Fruit fly (Drosophila melanogaster) whole organism, pupa: ENCODE data around the gene Nrx-1.

Experiments
- CG10348 ChIP-seq: fragments of 200-800 bp; sonication (Bioruptor generic); IDR thresholded peaks from 2 replicates; pipeline ENCODE4 v1.3.6; 2022; ENCODE audit warnings: missing biosample characterization, missing genetic modification characterization
- CG12605 ChIP-seq: fragments of 200-800 bp; sonication (Bioruptor generic); IDR thresholded peaks from 2 replicates; pipeline ENCODE4 v1.3.6; 2022; ENCODE audit warnings: missing biosample characterization, missing genetic modification characterization
- CG13204 ChIP-seq: fragments of 200-800 bp; sonication (Bioruptor generic); optimal IDR thresholded peaks from 2 replicates; lab custom pipeline; 2018; ENCODE audit warnings: missing biosample characterization, mild to moderate bottlenecking, missing genetic modification characterization, moderate library complexity
- CG14655 ChIP-seq: fragments of 200-800 bp; sonication (Bioruptor generic); optimal IDR thresholded peaks from 3 replicates; lab custom pipeline; 2017; ENCODE audit warnings: mild to moderate bottlenecking, missing biosample characterization, missing genetic modification reagents, missing genetic modification characterization
- CG15710 ChIP-seq: fragments of 200-800 bp; sonication (Bioruptor generic); optimal IDR thresholded peaks from 2 replicates; lab custom pipeline; 2018; ENCODE audit warnings: missing biosample characterization, mild to moderate bottlenecking, missing genetic modification characterization, moderate library complexity
- CG17806 ChIP-seq: fragments of 200-800 bp; sonication (Bioruptor generic); optimal IDR thresholded peaks from 2 replicates; lab custom pipeline; 2018; ENCODE audit warnings: missing biosample characterization, mild to moderate bottlenecking, missing genetic modification characterization, moderate library complexity
- CG32121 ChIP-seq: fragments of 200-800 bp; sonication (Bioruptor generic); IDR thresholded peaks from 2 replicates; pipeline ENCODE4 v1.3.6; 2022; ENCODE audit warnings: missing biosample characterization, missing genetic modification characterization
- CG34367 ChIP-seq: fragments of 200-800 bp; sonication (Bioruptor generic); optimal IDR thresholded peaks from 2 replicates; lab custom pipeline; 2018; ENCODE audit warnings: missing biosample characterization, mild to moderate bottlenecking, missing genetic modification characterization
- CG4496 ChIP-seq: fragments of 200-800 bp; sonication (Bioruptor generic); IDR thresholded peaks from 3 replicates; pipeline ENCODE4 v1.3.6; 2022; ENCODE audit warnings: missing biosample characterization, missing genetic modification characterization
- CG8159 ChIP-seq: fragments of 200-800 bp; sonication (Bioruptor generic); optimal IDR thresholded peaks from 3 replicates; lab custom pipeline; 2018; ENCODE audit warnings: missing biosample characterization, mild to moderate bottlenecking, missing genetic modification characterization, moderate library complexity
- CG8301 ChIP-seq: fragments of 200-800 bp; sonication (Bioruptor generic); optimal IDR thresholded peaks from 2 replicates; lab custom pipeline; 2018; ENCODE audit warnings: missing biosample characterization, mild to moderate bottlenecking, missing genetic modification characterization
- CG9948 ChIP-seq: fragments of 200-800 bp; sonication (Bioruptor generic); optimal IDR thresholded peaks from 2 replicates; lab custom pipeline; 2018; ENCODE audit warnings: missing biosample characterization, mild to moderate bottlenecking, missing genetic modification characterization, moderate library complexity
- D1 ChIP-seq: fragments of 200-800 bp; sonication (Bioruptor generic); optimal IDR thresholded peaks from 2 replicates; lab custom pipeline; 2018; ENCODE audit warnings: missing biosample characterization, mild to moderate bottlenecking, missing genetic modification characterization, moderate library complexity
- EcR ChIP-seq: fragments of 200-800 bp; sonication (Bioruptor generic); optimal IDR thresholded peaks from 3 replicates; lab custom pipeline; 2019; ENCODE audit warnings: missing biosample characterization, missing genetic modification characterization, mild to moderate bottlenecking, moderate library complexity, missing genetic modification reagents
- Ets98B ChIP-seq: fragments of 200-800 bp; sonication (Bioruptor generic); IDR thresholded peaks from 2 replicates; pipeline ENCODE4 v1.3.6; 2022; ENCODE audit warnings: missing biosample characterization, missing genetic modification characterization
- Pif1A ChIP-seq: fragments of 200-800 bp; sonication (Bioruptor generic); optimal IDR thresholded peaks from 3 replicates; lab custom pipeline; 2016; ENCODE audit warnings: missing biosample characterization, missing genetic modification characterization
- Pif1B ChIP-seq: fragments of 200-800 bp; sonication (Bioruptor generic); optimal IDR thresholded peaks from 3 replicates; lab custom pipeline; 2016; ENCODE audit warnings: missing biosample characterization, missing genetic modification characterization
- Snoo ChIP-seq: fragments of 200-800 bp; sonication (Bioruptor generic); optimal IDR thresholded peaks from 3 replicates; lab custom pipeline; 2017; ENCODE audit warnings: missing biosample characterization, mild to moderate bottlenecking, missing genetic modification characterization, inconsistent platforms
- fd96Ca ChIP-seq: fragments of 200-800 bp; sonication (Bioruptor generic); IDR thresholded peaks from 3 replicates; pipeline ENCODE4 v1.3.6; 2022; ENCODE audit warnings: missing biosample characterization, missing genetic modification characterization
- rn ChIP-seq: fragments of 200-800 bp; sonication (Bioruptor generic); IDR thresholded peaks from 2 replicates; pipeline ENCODE4 v1.3.6; 2022; ENCODE audit warnings: missing biosample characterization, missing genetic modification characterization

Gene Nrx-1

DNA sequence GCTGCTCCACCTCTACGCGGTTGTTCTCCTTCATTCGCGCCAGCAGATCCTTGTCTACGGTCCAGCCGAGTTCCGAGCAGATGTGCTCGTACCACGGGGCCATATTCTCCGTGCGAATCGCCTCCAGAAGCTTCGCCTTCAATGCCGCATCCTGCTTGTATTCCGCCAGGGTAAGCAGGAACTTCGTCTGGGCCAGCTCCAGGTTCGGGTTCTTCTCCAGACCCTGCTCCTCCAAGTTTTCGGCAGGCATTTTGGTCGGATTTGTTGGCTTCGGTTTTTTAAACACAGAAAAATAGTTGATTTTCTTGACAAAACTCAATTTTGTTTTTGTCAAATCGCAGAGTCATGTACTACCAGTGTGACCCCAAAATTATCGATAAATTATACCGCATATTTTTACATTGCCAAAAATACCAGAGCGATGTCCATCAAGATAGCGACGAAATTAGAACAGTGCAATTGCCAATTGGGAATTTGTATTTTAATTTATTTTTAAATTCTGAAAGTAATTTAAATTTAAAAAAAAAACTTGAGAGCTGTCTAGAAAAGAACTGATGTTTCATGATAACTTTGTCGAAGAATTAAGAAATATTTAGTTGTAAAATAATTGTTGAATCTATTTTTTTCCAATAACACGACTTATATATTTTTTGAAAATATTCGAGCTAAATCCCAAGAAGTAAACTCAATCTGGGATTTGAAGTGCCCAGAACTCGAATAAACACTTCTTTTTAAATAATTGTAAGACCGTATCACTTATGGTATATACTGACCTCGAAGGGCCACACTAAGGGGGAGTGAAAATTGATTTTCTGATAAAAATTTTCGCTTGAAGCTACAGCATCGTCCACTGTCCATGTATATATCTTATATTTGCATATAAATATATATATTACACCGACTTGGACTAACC lies 6.4 kb upstream of the Nrx-1 start, which contains the start of the genes Rpn7 and AP-2mu:
Gene Rpn7, minus strand, starts transcription at position 382 of the 913 bp plus-strand sequence.
Gene AP-2mu, plus strand, starts transcription at position 783 of the 913 bp plus-strand sequence.
- TF ChIP-seq D1 (no peak), Pif1A (no peak), CG13204 (GFP tag; lab: Kevin White, UChicago) (no peak), CG4496 (no peak)

DNA sequence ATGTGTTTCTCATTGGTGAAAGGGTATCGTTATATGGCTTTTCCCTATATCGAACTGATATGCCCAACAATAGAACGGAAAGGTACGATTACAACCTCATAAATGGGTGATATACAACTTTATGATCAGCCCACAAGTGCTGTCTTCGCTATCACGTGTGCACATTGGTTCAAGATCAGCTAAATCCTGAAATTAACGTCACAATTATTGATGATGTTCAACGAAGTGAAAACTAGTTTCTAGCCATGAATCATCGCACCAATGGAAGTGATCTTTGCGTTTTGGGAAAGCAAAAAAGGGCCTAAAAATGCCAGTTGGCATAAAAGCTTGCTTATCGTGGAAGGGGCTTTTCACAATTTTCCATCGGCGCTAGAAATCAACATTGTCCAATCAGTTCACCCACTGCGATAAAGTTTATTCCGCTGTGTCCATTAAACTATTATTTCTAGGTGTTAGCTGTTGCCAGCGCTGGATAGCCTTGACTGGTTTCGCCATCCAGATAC lies 3.6 kb upstream of the Nrx-1 start, which contains the start of gene CG7054:
Gene CG7054, plus strand, starts transcription at position 375 of the 503 bp plus-strand sequence.
- TF ChIP-seq Pif1B, result no peak
- TF ChIP-seq CG4496, result 0 out of 3 replicates have a peak, but pooled peaks have one; percentile 16
- TF ChIP-seq CG12605, result no peak
- peak; percentile 9; the same call in 1 of the 2 replicates for TF ChIP-seq Ets98B (GFP tag; lab: Robert Waterston, UW)

DNA sequence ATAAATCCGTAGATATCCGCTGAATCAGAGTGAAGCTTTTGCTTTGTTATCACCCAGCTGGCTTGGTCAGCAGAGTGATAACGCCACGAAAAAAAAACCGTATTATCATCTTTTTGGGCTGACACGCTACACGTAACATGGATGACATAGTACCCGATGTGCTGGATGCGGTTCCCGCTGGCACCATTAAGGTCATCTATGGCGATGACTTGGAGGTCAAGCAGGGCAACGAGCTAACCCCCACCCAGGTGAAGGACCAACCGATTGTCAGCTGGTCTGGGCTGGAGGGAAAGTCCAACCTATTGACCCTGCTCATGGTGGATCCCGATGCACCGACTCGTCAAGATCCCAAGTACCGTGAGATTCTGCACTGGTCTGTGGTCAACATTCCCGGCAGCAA lies 3.2 kb upstream of the Nrx-1 start:
- TF ChIP-seq CG4496 (no peak), Pif1A (no peak), rn (no peak), Snoo (tag; lab: Kevin White, UChicago) (no peak), CG14655 (GFP tag; lab: Kevin White, UChicago) (no peak), fd96Ca (GFP tag; lab: Robert Waterston, UW) (no peak), CG12605 (no peak), CG34367 (tag; lab: Kevin White, UChicago) (no peak), Ets98B (GFP tag; lab: Robert Waterston, UW) (no peak), CG13204 (GFP tag; lab: Kevin White, UChicago) (no peak), CG17806 (tag; lab: Kevin White, UChicago) (no peak), CG32121 (no peak), EcR (no peak), CG9948 (tag; lab: Kevin White, UChicago) (no peak)
- TF ChIP-seq, all 21 proteins: peak for 0

DNA sequence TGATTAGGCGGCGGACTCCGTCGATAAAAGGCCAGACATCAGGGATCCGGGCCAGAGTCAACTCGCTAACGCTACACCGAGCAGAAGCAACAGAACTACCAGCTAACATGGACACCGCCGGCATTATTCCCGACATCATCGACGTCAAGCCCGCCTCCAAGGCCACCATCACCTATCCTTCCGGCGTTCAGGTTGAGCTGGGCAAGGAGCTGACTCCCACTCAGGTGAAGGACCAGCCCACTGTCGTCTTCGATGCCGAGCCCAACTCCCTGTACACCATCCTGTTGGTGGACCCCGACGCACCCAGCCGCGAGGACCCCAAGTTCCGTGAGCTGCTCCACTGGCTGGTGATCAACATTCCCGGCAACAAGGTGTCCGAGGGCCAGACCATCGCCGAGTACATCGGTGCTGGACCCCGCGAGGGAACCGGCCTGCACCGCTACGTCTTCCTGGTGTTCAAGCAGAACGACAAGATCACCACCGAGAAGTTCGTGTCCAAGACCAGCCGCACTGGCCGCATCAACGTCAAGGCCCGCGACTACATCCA lies 2.3 kb upstream of the Nrx-1 start, which contains the start of gene Pebp1:
Gene Pebp1, plus strand, starts transcription at position 51 of the 547 bp plus-strand sequence.
- no peak for TF ChIP-seq CG13204 (GFP tag; lab: Kevin White, UChicago)
- no peak for TF ChIP-seq CG34367 (tag; lab: Kevin White, UChicago)
- TF ChIP-seq Pif1B, result no peak
- no peak for TF ChIP-seq CG10348 (GFP tag; lab: Robert Waterston, UW)
- no peak for TF ChIP-seq fd96Ca (GFP tag; lab: Robert Waterston, UW)
- no peak for TF ChIP-seq Snoo (tag; lab: Kevin White, UChicago)
- no peak for TF ChIP-seq CG32121
- TF ChIP-seq D1, result no peak

DNA sequence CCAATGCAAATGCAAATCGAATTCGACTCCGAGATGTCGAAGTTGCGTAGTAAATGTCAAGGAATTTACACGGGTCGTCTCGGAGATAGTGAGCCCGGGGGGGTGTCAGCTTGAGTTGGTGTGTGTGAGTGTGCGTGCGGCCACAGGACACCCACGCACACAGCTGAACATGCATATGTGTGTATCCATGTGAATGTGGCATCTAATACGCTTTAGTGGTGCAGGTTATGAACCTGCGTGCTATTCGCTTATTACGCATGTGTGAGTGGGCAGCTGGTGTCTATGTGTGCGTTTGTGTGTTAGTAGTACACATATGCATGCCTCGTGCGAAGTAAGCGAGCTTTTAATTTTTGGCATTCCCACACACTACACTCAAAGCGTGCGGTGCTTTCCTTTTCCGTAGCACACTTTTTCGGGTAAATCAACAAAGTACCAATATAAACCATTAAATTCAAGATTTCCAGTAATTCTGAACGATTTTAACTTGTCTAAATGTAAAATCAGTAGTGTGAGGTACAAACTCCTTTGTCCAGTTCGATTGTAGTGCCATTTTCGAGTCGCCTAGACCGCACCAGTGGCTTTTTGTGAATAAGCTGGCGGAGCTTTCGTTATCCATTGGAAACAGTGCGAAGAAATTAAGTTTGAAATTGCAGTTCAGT lies 646 bp downstream of the Nrx-1 start:
- TF ChIP-seq Ets98B (GFP tag; lab: Robert Waterston, UW) (peak; percentile 60), CG17806 (tag; lab: Kevin White, UChicago) (no peak), CG4496 (peak; percentile 77), Pif1B (peak; percentile 47), CG8159 (tag; lab: Kevin White, UChicago) (peak; percentile 78), CG34367 (tag; lab: Kevin White, UChicago) (peak; percentile 55), CG32121 (peak; percentile 36; the same call in 1 of the 2 replicates), fd96Ca (GFP tag; lab: Robert Waterston, UW) (peak; percentile 77), EcR (no peak), CG12605 (peak; percentile 48; the same call in 1 of the 2 replicates), D1 (no peak), CG8301 (tag; lab: Kevin White, UChicago) (no peak), CG15710 (tag; lab: Kevin White, UChicago) (peak; percentile 71), CG14655 (GFP tag; lab: Kevin White, UChicago) (no peak), CG13204 (GFP tag; lab: Kevin White, UChicago) (no peak), CG10348 (GFP tag; lab: Robert Waterston, UW) (no peak), CG9948 (tag; lab: Kevin White, UChicago) (peak; percentile 65), Pif1A (no peak), Snoo (tag; lab: Kevin White, UChicago) (no peak), rn (no peak)

DNA sequence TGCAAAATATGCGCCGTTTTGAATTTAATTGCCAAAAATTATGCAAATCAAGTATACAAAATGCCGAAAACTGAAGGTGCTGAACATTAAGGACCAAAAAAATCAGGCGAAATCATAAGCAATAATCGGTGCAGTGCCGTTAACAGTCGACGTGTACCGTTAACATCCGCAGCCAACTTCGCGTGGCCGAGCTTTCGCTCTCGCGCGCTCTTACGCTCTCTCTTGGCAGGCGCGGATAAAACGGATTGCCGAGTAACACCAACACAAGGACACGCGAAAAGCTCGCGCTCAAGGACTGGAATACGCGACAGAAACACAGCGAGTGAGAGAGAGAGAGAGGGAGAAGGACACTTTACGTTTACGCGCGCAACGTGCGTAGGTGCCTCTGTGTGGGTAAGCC lies 1.8 kb downstream of the Nrx-1 start:
- TF ChIP-seq CG8159 (tag; lab: Kevin White, UChicago), result no peak
- TF ChIP-seq rn, result no peak
